Fruit fly (Drosophila melanogaster) whole organism, adult: ENCODE measurements around the gene sima.

Source experiments
- CG11617 ChIP-seq: fragments of 200-800 bp; sonication (Bioruptor generic); optimal IDR thresholded peaks from 2 replicates; lab custom pipeline; 2017; ENCODE audit warnings: mild to moderate bottlenecking, missing biosample characterization, missing genetic modification reagents, missing genetic modification characterization
- CG12768 ChIP-seq: fragments of 200-800 bp; sonication (Bioruptor generic); optimal IDR thresholded peaks from 2 replicates; lab custom pipeline; 2017; ENCODE audit warnings: missing biosample characterization, missing genetic modification characterization, mild to moderate bottlenecking, moderate library complexity, missing genetic modification reagents
- CG14711 ChIP-seq: fragments of 200-800 bp; sonication (Bioruptor generic); optimal IDR thresholded peaks from 2 replicates; lab custom pipeline; 2018; ENCODE audit warnings: missing biosample characterization, mild to moderate bottlenecking, missing genetic modification characterization, moderate library complexity
- CG1620 ChIP-seq: fragments of 200-800 bp; sonication (Bioruptor generic); optimal IDR thresholded peaks from 2 replicates; lab custom pipeline; 2016; ENCODE audit warnings: missing biosample characterization, missing genetic modification characterization
- CG5204 ChIP-seq: fragments of 200-800 bp; sonication (Bioruptor generic); optimal IDR thresholded peaks from 2 replicates; lab custom pipeline; 2016; ENCODE audit warnings: missing biosample characterization, missing genetic modification characterization
- CG7045 ChIP-seq: fragments of 200-800 bp; sonication (Bioruptor generic); optimal IDR thresholded peaks from 2 replicates; lab custom pipeline; 2017; ENCODE audit warnings: missing biosample characterization, mild to moderate bottlenecking, missing genetic modification characterization
- Clk ChIP-seq: fragments of 200-800 bp; sonication (Bioruptor generic); optimal IDR thresholded peaks from 2 replicates; lab custom pipeline; 2017; ENCODE audit warnings: missing biosample characterization, missing genetic modification characterization
- Hr96 ChIP-seq: fragments of 200-800 bp; sonication (Bioruptor generic); optimal IDR thresholded peaks from 2 replicates; lab custom pipeline; 2016; ENCODE audit warnings: missing biosample characterization, missing genetic modification characterization
- Mnt ChIP-seq: fragments of 200-800 bp; sonication (Bioruptor generic); optimal IDR thresholded peaks from 2 replicates; lab custom pipeline; 2016; ENCODE audit warnings: missing biosample characterization, mild to moderate bottlenecking, missing genetic modification characterization
- cic ChIP-seq: fragments of 200-800 bp; sonication (Bioruptor generic); optimal IDR thresholded peaks from 2 replicates; lab custom pipeline; 2017; ENCODE audit warnings: missing biosample characterization, mild to moderate bottlenecking, missing genetic modification characterization, moderate library complexity
- kay ChIP-seq: fragments of 200-800 bp; sonication (Bioruptor generic); peaks from one replicate; lab custom pipeline; 2016; ENCODE audit warnings: missing biosample characterization, missing genetic modification characterization, borderline replicate concordance
- pad ChIP-seq: fragments of 200-800 bp; sonication (Bioruptor generic); optimal IDR thresholded peaks from 3 replicates; lab custom pipeline; 2017; ENCODE audit warnings: missing biosample characterization, missing genetic modification characterization, mild to moderate bottlenecking, moderate library complexity, missing genetic modification reagents
- tj ChIP-seq: fragments of 200-800 bp; sonication (Bioruptor generic); optimal IDR thresholded peaks from 3 replicates; lab custom pipeline; 2017; ENCODE audit warnings: missing biosample characterization, mild to moderate bottlenecking, missing genetic modification characterization, moderate library complexity

dm6 chr3R:30105808-30106207, 47.7 kb downstream of the sima start:
- TF ChIP-seq kay (GFP tag; lab: Kevin White, UChicago) (no peak), cic (GFP tag; lab: Kevin White, UChicago) (no peak), CG5204 (no peak), Mnt (GFP tag; lab: Kevin White, UChicago) (no peak), CG11617 (GFP tag; lab: Kevin White, UChicago) (no peak), tj (GFP tag; lab: Kevin White, UChicago) (no peak), CG14711 (no peak), pad (GFP tag; lab: Kevin White, UChicago) (no peak), CG12768 (GFP tag; lab: Kevin White, UChicago) (no peak), CG7045 (no peak), CG1620 (GFP tag; lab: Kevin White, UChicago) (no peak), Hr96 (no peak), Clk (GFP tag; lab: Kevin White, UChicago) (no peak)
